Worm (Caenorhabditis elegans) whole organism, L1 larva: Measurements from ENCODE around the gene T05B11.4.

ENCODE experiments used
- lsy-2 ChIP-seq, 2 experiments: fragments of 150-350 bp; optimal IDR thresholded peaks; 2 replicates each; lab custom pipeline; 2014; ENCODE audit warnings: missing biosample characterization in 2 of 2, missing genetic modification characterization in 2 of 2
- nhr-12 ChIP-seq: sonication (generic microtip); optimal IDR thresholded peaks from 2 replicates; lab custom pipeline; 2017; ENCODE audit warnings: missing biosample characterization, missing genetic modification characterization
- sox-4 ChIP-seq: sonication (generic microtip); optimal IDR thresholded peaks from 2 replicates; lab custom pipeline; 2016; ENCODE audit warnings: missing genetic modification characterization, missing compliant biosample characterization
- ztf-4 ChIP-seq: fragments of 150-350 bp; optimal IDR thresholded peaks from 2 replicates; lab custom pipeline; 2014; ENCODE audit warnings: missing biosample characterization, missing genetic modification characterization

- TF ChIP-seq lsy-2 (tag; optimal IDR thresholded peaks at IDR 0.05; lab: Kevin White, UChicago) = no peak
- no peak for TF ChIP-seq ztf-4
- TF ChIP-seq nhr-12 (tag; lab: Kevin White, UChicago) = no peak
- TF ChIP-seq sox-4 = no peak
Observed at ce11 chrV:7747987-7748607, 6.4 kb downstream of the T05B11.4 start.
